Worm (Caenorhabditis elegans) whole organism, mixed stage, embryonic: ENCODE data around the gene elpc-4.

Experiments used
- ceh-83 ChIP-seq: fragments of 200-800 bp; sonication (Bioruptor generic); optimal IDR thresholded peaks from 2 replicates; lab custom pipeline; 2018; ENCODE audit warnings: mild to moderate bottlenecking, missing genetic modification characterization, missing compliant biosample characterization
- ces-1 ChIP-seq: fragments of 150-350 bp; optimal IDR thresholded peaks from 2 replicates; lab custom pipeline; 2014; ENCODE audit warnings: missing biosample characterization, missing genetic modification reagents, missing genetic modification characterization
- elt-1 ChIP-seq: sonication (generic microtip); optimal IDR thresholded peaks from 2 replicates; lab custom pipeline; 2017; ENCODE audit warnings: missing genetic modification characterization, mild to moderate bottlenecking, missing compliant biosample characterization, antibody characterized with exemption, moderate library complexity, borderline replicate concordance; ENCODE audit not compliant: insufficient read depth
- elt-3 ChIP-seq: fragments of 150-350 bp; optimal IDR thresholded peaks from 2 replicates; lab custom pipeline; 2014; ENCODE audit warnings: missing biosample characterization, missing genetic modification characterization
- lin-13 ChIP-seq: fragments of 150-350 bp; optimal IDR thresholded peaks from 2 replicates; lab custom pipeline; 2014; ENCODE audit warnings: missing biosample characterization, missing genetic modification characterization
- nhr-12 ChIP-seq: fragments of 150-350 bp; optimal IDR thresholded peaks from 2 replicates; lab custom pipeline; 2014; ENCODE audit warnings: missing biosample characterization, missing genetic modification characterization
- nhr-2 ChIP-seq: fragments of 150-350 bp; optimal IDR thresholded peaks from 2 replicates; lab custom pipeline; 2014; ENCODE audit warnings: missing biosample characterization, missing genetic modification characterization
- pha-4 ChIP-seq: fragments of 150-350 bp; optimal IDR thresholded peaks from 2 replicates; lab custom pipeline; 2018; ENCODE audit warnings: missing biosample characterization, missing genetic modification reagents, missing genetic modification characterization
- snpc-4 ChIP-seq: fragments of 150-350 bp; optimal IDR thresholded peaks from 2 replicates; lab custom pipeline; 2014; ENCODE audit warnings: missing biosample characterization, missing genetic modification characterization
- unc-39 ChIP-seq: fragments of 150-350 bp; optimal IDR thresholded peaks from 2 replicates; lab custom pipeline; 2014; ENCODE audit warnings: missing biosample characterization, missing genetic modification characterization
- unc-62 ChIP-seq: fragments of 150-350 bp; optimal IDR thresholded peaks from 2 replicates; lab custom pipeline; 2014; ENCODE audit warnings: missing biosample characterization, missing genetic modification reagents, missing genetic modification characterization

DNA sequence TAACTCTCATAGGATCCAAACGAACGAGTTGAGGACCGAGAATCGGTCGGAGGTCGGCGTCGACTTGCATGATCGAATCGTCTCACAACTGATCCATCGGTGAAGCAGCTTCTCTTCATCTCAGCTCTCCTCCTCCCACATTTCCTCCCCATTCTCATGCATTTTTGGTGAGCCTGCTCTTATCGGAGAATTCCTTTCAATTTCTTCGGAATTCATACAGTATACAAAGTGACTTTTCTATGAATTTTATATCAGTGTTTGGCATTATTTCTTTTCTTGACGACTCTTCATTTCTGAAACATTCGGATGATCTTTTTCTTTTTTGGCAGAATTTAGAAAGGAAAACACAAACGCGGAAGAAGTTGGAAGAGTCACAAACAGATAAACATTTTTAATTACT lies 29.7 kb upstream of the elpc-4 start, which contains the start of gene mec-17:
- no peak for TF ChIP-seq snpc-4 (tag; lab: Kevin White, UChicago)
- no peak for TF ChIP-seq elt-3 (tag; lab: Kevin White, UChicago)
- TF ChIP-seq nhr-2 (tag; lab: Kevin White, UChicago), result no peak
- TF ChIP-seq unc-62 (GFP tag; lab: Kevin White, UChicago), result no peak
- no peak for TF ChIP-seq elt-1
- no peak for TF ChIP-seq pha-4 (tag; lab: Kevin White, UChicago)
- no peak for TF ChIP-seq ceh-83 (GFP tag; lab: Kevin White, UChicago)
- no peak for TF ChIP-seq lin-13 (tag; lab: Kevin White, UChicago)
- TF ChIP-seq ces-1 (GFP tag; lab: Kevin White, UChicago), result no peak
- no peak for TF ChIP-seq nhr-12 (tag; lab: Kevin White, UChicago)
- TF ChIP-seq unc-39, result no peak
